Fruit fly (Drosophila melanogaster) Kc167 (cell line): ENCODE measurements around the gene kar.

Experiments
- Myc ChIP-seq: fragments of >200 bp; optimal IDR thresholded peaks from 2 replicates; lab custom pipeline; 2017; ENCODE audit warnings: missing external identifiers
- Sin3A ChIP-seq: fragments of >200 bp; optimal IDR thresholded peaks from 2 replicates; lab custom pipeline; 2018; ENCODE audit warnings: missing external identifiers
- h ChIP-seq: fragments of >200 bp; optimal IDR thresholded peaks from 3 replicates; lab custom pipeline; 2018; ENCODE audit warnings: missing external identifiers
- insv ChIP-seq: fragments of >200 bp; optimal IDR thresholded peaks from 3 replicates; lab custom pipeline; 2018; ENCODE audit warnings: missing external identifiers
- psq ChIP-seq: fragments of >200 bp; optimal IDR thresholded peaks from 2 replicates; lab custom pipeline; 2017; ENCODE audit warnings: missing external identifiers
- ttk ChIP-seq: sonication (Bioruptor generic); optimal IDR thresholded peaks from 2 replicates; lab custom pipeline; 2017; ENCODE audit warnings: missing external identifiers

DNA sequence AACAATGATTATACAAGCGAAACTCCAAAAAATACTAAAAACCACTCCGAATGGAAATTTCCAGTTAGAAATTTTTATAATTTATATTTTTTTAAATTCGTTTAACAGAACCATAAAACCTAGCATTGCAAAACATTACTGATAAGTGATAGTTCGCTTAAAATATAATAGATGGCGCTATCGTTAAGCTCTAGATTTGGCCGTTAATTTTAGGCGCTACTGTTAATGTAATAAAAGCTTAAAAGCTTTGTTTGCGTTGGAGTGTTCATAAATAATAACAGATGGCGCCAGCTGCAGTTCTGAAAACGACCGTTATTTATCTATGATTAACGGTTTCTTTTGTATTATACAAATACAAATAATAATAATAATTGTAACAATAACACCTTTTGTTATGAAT lies 34.6 kb upstream of the kar start:
- TF ChIP-seq psq (lab: Kevin White, UChicago) (no peak), h (no peak), ttk (lab: Kevin White, UChicago) (no peak), insv (lab: Kevin White, UChicago) (no peak), Myc (lab: Kevin White, UChicago) (no peak), Sin3A (no peak)
